Worm (Caenorhabditis elegans): Measurements from ENCODE around the gene ifb-2.

DNA sequence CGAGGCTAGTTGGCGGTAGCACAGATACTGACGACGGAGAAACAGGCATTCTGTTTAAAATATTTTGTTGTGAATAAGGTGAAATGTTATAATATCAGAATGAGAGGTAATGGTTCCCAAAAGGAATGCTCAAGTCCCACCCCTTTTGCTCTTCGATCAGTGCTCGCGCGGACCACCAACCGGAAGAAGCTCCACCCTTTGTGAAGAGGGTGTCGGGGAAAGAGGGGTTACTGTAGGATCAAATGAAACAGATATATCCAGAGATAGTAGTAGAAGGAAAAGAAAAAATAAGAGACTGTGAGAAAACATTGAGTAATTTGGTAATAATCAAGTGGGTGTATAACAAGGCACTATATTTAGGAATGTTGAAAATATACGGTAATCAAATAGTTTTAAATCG, 24.1 kb downstream of the ifb-2 start, which contains the start of the genes dmd-5 and F10C1.1:
- TF ChIP-seq alr-1 (tag; optimal IDR thresholded peaks at IDR 0.05): no peak
- TF ChIP-seq ztf-11 (tag; optimal IDR thresholded peaks at IDR 0.05): no peak
- no peak for TF ChIP-seq aly-2 (tag; optimal IDR thresholded peaks at IDR 0.05)
- TF ChIP-seq nhr-23 (tag; optimal IDR thresholded peaks at IDR 0.05): no peak
- no peak for TF ChIP-seq mab-5 (tag; optimal IDR thresholded peaks at IDR 0.05)
- no peak for TF ChIP-seq ztf-4 (tag; optimal IDR thresholded peaks at IDR 0.05)
- no peak for TF ChIP-seq nhr-77 (tag; optimal IDR thresholded peaks at IDR 0.05)
- no peak for TF ChIP-seq mdl-1 (tag; optimal IDR thresholded peaks at IDR 0.05)
- TF ChIP-seq ceh-16 (tag; optimal IDR thresholded peaks at IDR 0.05): no peak
- no peak for TF ChIP-seq nhr-25 (tag; optimal IDR thresholded peaks at IDR 0.05)
- TF ChIP-seq unc-55 (GFP tag; optimal IDR thresholded peaks at IDR 0.05): no peak
- no peak for TF ChIP-seq unc-62 (GFP tag; optimal IDR thresholded peaks at IDR 0.05)
- no peak for TF ChIP-seq F13H6.1 (tag; optimal IDR thresholded peaks at IDR 0.05)
- TF ChIP-seq nhr-10 (tag; optimal IDR thresholded peaks at IDR 0.05): no peak
